Worm (Caenorhabditis elegans) whole organism, L4 larva: ENCODE results near the gene B0228.7.
A peak's percentile ranks its signal among the peaks of the same experiment; 100 is the strongest.

Experiments
- F37D6.2 ChIP-seq: sonication (generic microtip); optimal IDR thresholded peaks from 2 replicates; lab custom pipeline; 2016; ENCODE audit warnings: mild to moderate bottlenecking, missing genetic modification characterization, missing compliant biosample characterization
- F49E8.2 ChIP-seq: sonication (generic microtip); optimal IDR thresholded peaks from 2 replicates; lab custom pipeline; 2016; ENCODE audit warnings: missing compliant biosample characterization, mild to moderate bottlenecking, missing genetic modification characterization, borderline replicate concordance
- ZK546.5 ChIP-seq, 2 experiments: sonication (generic microtip); optimal IDR thresholded peaks; 2 replicates each; lab custom pipeline; 2017; ENCODE audit warnings: missing biosample characterization in 2 of 2, missing genetic modification characterization in 2 of 2
- aha-1 ChIP-seq: fragments of 150-350 bp; peaks from one replicate; lab custom pipeline; 2014; ENCODE audit warnings: missing biosample characterization, missing genetic modification characterization
- aly-2 ChIP-seq: sonication (generic microtip); optimal IDR thresholded peaks from 2 replicates; lab custom pipeline; 2018; ENCODE audit warnings: missing biosample characterization, missing genetic modification characterization
- attf-4 ChIP-seq: sonication (generic microtip); optimal IDR thresholded peaks from 3 replicates; lab custom pipeline; 2017; ENCODE audit warnings: missing biosample characterization, missing genetic modification characterization
- daf-12 ChIP-seq: fragments of 150-350 bp; optimal IDR thresholded peaks from 2 replicates; lab custom pipeline; 2014; ENCODE audit warnings: missing biosample characterization, missing genetic modification reagents, missing genetic modification characterization
- daf-16 ChIP-seq, 3 experiments: sonication (generic microtip); optimal IDR thresholded peaks; 2 replicates each; lab custom pipeline; 2016 to 2017; ENCODE audit warnings: missing genetic modification characterization in 3 of 3, missing genetic modification reagents in 3 of 3, mild to moderate bottlenecking in 2 of 3, missing compliant biosample characterization in 2 of 3, missing biosample characterization in 1 of 3, moderate library complexity in 1 of 3
- duxl-1 ChIP-seq: sonication (generic microtip); optimal IDR thresholded peaks from 2 replicates; lab custom pipeline; 2016; ENCODE audit warnings: mild to moderate bottlenecking, missing genetic modification characterization, moderate library complexity, missing compliant biosample characterization; ENCODE audit not compliant: poor library complexity
- fos-1 ChIP-seq: fragments of 150-350 bp; optimal IDR thresholded peaks from 2 replicates; lab custom pipeline; 2014; ENCODE audit warnings: missing biosample characterization, missing genetic modification characterization
- hlh-30 ChIP-seq: sonication (generic microtip); optimal IDR thresholded peaks from 2 replicates; lab custom pipeline; 2017; ENCODE audit warnings: antibody characterized with exemption, mild to moderate bottlenecking, missing genetic modification characterization, missing compliant biosample characterization; ENCODE audit not compliant: insufficient read depth
- lim-7 ChIP-seq: fragments of 200-800 bp; sonication (Bioruptor generic); IDR thresholded peaks from 2 replicates; pipeline ENCODE4 v1.3.6; 2022; ENCODE audit warnings: missing genetic modification characterization, missing compliant biosample characterization
- lin-39 ChIP-seq: fragments of 150-350 bp; optimal IDR thresholded peaks from 2 replicates; lab custom pipeline; 2014; ENCODE audit warnings: missing biosample characterization, missing genetic modification reagents, missing genetic modification characterization
- lsy-2 ChIP-seq, 2 experiments: fragments of 150-350 bp in 1 of 2; sonication (generic microtip) in 1 of 2; optimal IDR thresholded peaks; 2 replicates each; lab custom pipeline; 2014 to 2017; ENCODE audit warnings: missing biosample characterization in 2 of 2, missing genetic modification characterization in 2 of 2
- mep-1 ChIP-seq: fragments of 150-350 bp; sonication (generic microtip); optimal IDR thresholded peaks from 3 replicates; lab custom pipeline; 2014; ENCODE audit warnings: missing biosample characterization, missing genetic modification characterization
- mxl-3 ChIP-seq: fragments of 200-800 bp; sonication (Bioruptor generic); optimal IDR thresholded peaks from 2 replicates; lab custom pipeline; 2018; ENCODE audit warnings: mild to moderate bottlenecking, missing genetic modification characterization, missing compliant biosample characterization
- nhr-102 ChIP-seq: sonication (generic microtip); optimal IDR thresholded peaks from 2 replicates; lab custom pipeline; 2016; ENCODE audit warnings: mild to moderate bottlenecking, missing genetic modification characterization, moderate library complexity, missing compliant biosample characterization
- nhr-111 ChIP-seq: fragments of 200-800 bp; sonication (Bioruptor generic); optimal IDR thresholded peaks from 2 replicates; lab custom pipeline; 2018; ENCODE audit warnings: mild to moderate bottlenecking, missing genetic modification characterization, missing compliant biosample characterization
- nhr-237 ChIP-seq: sonication (generic microtip); optimal IDR thresholded peaks from 2 replicates; lab custom pipeline; 2017; ENCODE audit warnings: missing biosample characterization, missing genetic modification characterization
- nhr-25 ChIP-seq: sonication (generic microtip); optimal IDR thresholded peaks from 2 replicates; lab custom pipeline; 2017; ENCODE audit warnings: missing genetic modification characterization, mild to moderate bottlenecking, missing compliant biosample characterization, antibody characterized with exemption, moderate library complexity, borderline replicate concordance; ENCODE audit not compliant: insufficient read depth
- saeg-2 ChIP-seq: fragments of 200-800 bp; sonication (Bioruptor generic); IDR thresholded peaks from 2 replicates; pipeline ENCODE4 v1.3.6; 2022; ENCODE audit warnings: missing genetic modification reagents, missing genetic modification characterization, missing compliant biosample characterization
- sdz-12 ChIP-seq: fragments of 200-800 bp; sonication (Bioruptor generic); optimal IDR thresholded peaks from 2 replicates; lab custom pipeline; 2018; ENCODE audit warnings: mild to moderate bottlenecking, missing genetic modification characterization, missing compliant biosample characterization
- skn-1 ChIP-seq: fragments of 150-350 bp; optimal IDR thresholded peaks from 2 replicates; lab custom pipeline; 2014; ENCODE audit warnings: missing biosample characterization, missing genetic modification characterization
- tra-1 ChIP-seq: fragments of 200-800 bp; sonication (Bioruptor generic); IDR thresholded peaks from 2 replicates; pipeline ENCODE4 v1.3.6; 2022; ENCODE audit warnings: missing genetic modification reagents, missing genetic modification characterization, missing compliant biosample characterization
- unc-62 ChIP-seq, 3 experiments: fragments of 150-350 bp in 1 of 3; sonication (generic microtip); optimal IDR thresholded peaks in 2 of 3; peaks in 1 of 3; 1 replicate in 1 of 3; 2 replicates in 2 of 3; lab custom pipeline; 2014 to 2017; ENCODE audit warnings: missing biosample characterization in 3 of 3, missing genetic modification characterization in 3 of 3, missing genetic modification reagents in 3 of 3, missing genotype in 1 of 3
- vab-7 ChIP-seq: fragments of 200-800 bp; sonication (Bioruptor generic); IDR thresholded peaks from 2 replicates; pipeline ENCODE4 v1.3.6; 2022; ENCODE audit warnings: missing genetic modification reagents, missing genetic modification characterization, missing compliant biosample characterization
- zip-2 ChIP-seq: fragments of 150-350 bp; optimal IDR thresholded peaks from 2 replicates; lab custom pipeline; 2014; ENCODE audit warnings: missing biosample characterization, missing genetic modification characterization
- ztf-7 ChIP-seq: fragments of 150-350 bp; optimal IDR thresholded peaks from 2 replicates; lab custom pipeline; 2014; ENCODE audit warnings: missing biosample characterization, missing genetic modification characterization

The B0228.7 gene

ce11 chrII:7772411-7772810 is 13.6 kb upstream of the B0228.7 start, which contains the start of gene C06A8.6:
TSS of gene C06A8.6 (plus strand) at chrII:7772499.
- TF ChIP-seq attf-4 (tag; lab: Kevin White, UChicago) (no peak), mxl-3 (no peak), ZK546.5 (tag; optimal IDR thresholded peaks at IDR 0.05; lab: Kevin White, UChicago) (no peak), unc-62 (GFP tag; optimal IDR thresholded peaks at IDR 0.05 in 1 of 2; lab: Kevin White, UChicago) (peak in 1 of 2 experiments; percentile 90), unc-62 (tag; optimal IDR thresholded peaks at IDR 0.05; lab: Kevin White, UChicago) (no peak), ztf-7 (no peak), fos-1 (tag; lab: Kevin White, UChicago) (no peak), aly-2 (tag; lab: Kevin White, UChicago) (no peak)
- TF ChIP-seq, all 104 proteins: peak for 1

- TF ChIP-seq aha-1 (tag; lab: Kevin White, UChicago) (peak; percentile 18), lim-7 (GFP tag; lab: Robert Waterston, UW) (no peak)
Measured at ce11 chrII:7771917-7772316, 13.1 kb upstream of the B0228.7 start, which contains the start of gene C06A8.8. TSS of gene C06A8.8 (minus strand) at chrII:7772017.

- TF ChIP-seq F49E8.2 (no peak), aha-1 (tag; lab: Kevin White, UChicago) (peak; percentile 66)
Measured at ce11 chrII:7770253-7770652, 11.4 kb upstream of the B0228.7 start.

- TF ChIP-seq nhr-25 (tag; lab: Kevin White, UChicago): peak; percentile 32
- no peak for TF ChIP-seq F49E8.2
- peak; percentile 4 for TF ChIP-seq mep-1 (tag; lab: Kevin White, UChicago)
Measured at ce11 chrII:7769254-7769653, 10.4 kb upstream of the B0228.7 start.

- no peak for TF ChIP-seq attf-4 (tag; lab: Kevin White, UChicago)
- TF ChIP-seq ZK546.5 (tag; optimal IDR thresholded peaks at IDR 0.05; lab: Kevin White, UChicago): no peak
- no peak for TF ChIP-seq nhr-102 (tag; lab: Kevin White, UChicago)
- TF ChIP-seq, all 104 proteins: peak for 0
Measured at ce11 chrII:7765456-7765855, 6.6 kb upstream of the B0228.7 start, which contains the start of gene srh-39. TSS of gene srh-39 (minus strand) at chrII:7765556.

- TF ChIP-seq ZK546.5 (tag; optimal IDR thresholded peaks at IDR 0.05; lab: Kevin White, UChicago) (no peak), fos-1 (tag; lab: Kevin White, UChicago) (no peak), daf-12 (tag; lab: Kevin White, UChicago) (no peak), skn-1 (no peak), zip-2 (tag; lab: Kevin White, UChicago) (no peak), tra-1 (GFP tag; lab: Robert Waterston, UW) (no peak), sdz-12 (GFP tag; lab: Kevin White, UChicago) (no peak), nhr-111 (no peak), duxl-1 (tag; lab: Kevin White, UChicago) (no peak), nhr-237 (tag; lab: Kevin White, UChicago) (no peak), lin-39 (tag; lab: Kevin White, UChicago) (no peak), vab-7 (no peak), F37D6.2 (tag; lab: Kevin White, UChicago) (no peak), ztf-7 (no peak), daf-16 (GFP tag; optimal IDR thresholded peaks at IDR 0.05; lab: Kevin White, UChicago) (no peak), daf-16 (tag; optimal IDR thresholded peaks at IDR 0.05; lab: Kevin White, UChicago) (no peak)
Measured at ce11 chrII:7763569-7763968, 4.7 kb upstream of the B0228.7 start, which contains the start of gene B0228.9. TSS of gene B0228.9 (minus strand) at chrII:7763669.

ce11 chrII:7761440-7761839 is 2.6 kb upstream of the B0228.7 start, which contains the start of gene B0228.8:
TSS of gene B0228.8 (minus strand) at chrII:7761540.
- TF ChIP-seq hlh-30 (tag; lab: Kevin White, UChicago) (no peak), lsy-2 (tag; optimal IDR thresholded peaks at IDR 0.05; lab: Kevin White, UChicago) (no peak), saeg-2 (GFP tag; lab: Robert Waterston, UW) (no peak)
